Worm (Caenorhabditis elegans) whole organism, midembryonic: ENCODE results near the gene ZK1055.4.

Source experiments
- cog-1 ChIP-seq: sonication (generic microtip); optimal IDR thresholded peaks from 2 replicates; lab custom pipeline; 2016; ENCODE audit warnings: missing genetic modification characterization, missing compliant biosample characterization
- flt-1 ChIP-seq: fragments of 200-800 bp; sonication (Bioruptor generic); IDR thresholded peaks from 2 replicates; pipeline ENCODE4 v1.3.6; 2022; ENCODE audit warnings: missing genetic modification characterization, missing compliant biosample characterization

DNA sequence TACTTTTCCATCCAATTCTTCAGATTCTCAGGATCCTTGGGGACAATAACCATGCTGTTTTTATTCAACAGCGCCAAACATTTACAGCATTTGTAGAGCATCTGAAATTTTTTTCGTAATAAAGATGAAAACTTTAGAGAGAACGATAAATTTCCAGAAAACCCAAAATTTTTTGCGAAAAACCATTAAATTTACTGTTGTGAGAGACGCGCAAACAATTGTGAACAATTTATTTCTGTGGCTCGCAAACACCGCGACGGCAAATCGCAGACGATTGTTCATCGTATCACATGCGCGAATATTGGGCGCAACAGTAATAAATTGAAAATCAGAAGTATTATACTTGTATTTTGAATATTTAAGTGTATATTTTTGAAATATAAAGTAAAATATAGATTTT, 29.2 kb downstream of the ZK1055.4 start, which contains the start of gene gon-14:
- TF ChIP-seq cog-1 (tag; lab: Kevin White, UChicago) = no peak
- no peak for TF ChIP-seq flt-1 (GFP tag; lab: Robert Waterston, UW)
